Worm (Caenorhabditis elegans) whole organism, L1 larva: ENCODE measurements around the gene T10B5.7.

ENCODE experiments used
- ces-1 ChIP-seq: fragments of 150-350 bp; optimal IDR thresholded peaks from 2 replicates; lab custom pipeline; 2014; ENCODE audit warnings: missing biosample characterization, missing genetic modification reagents, missing genetic modification characterization
- elt-3 ChIP-seq, 6 experiments: fragments of 150-350 bp in 1 of 6; sonication (generic microtip); optimal IDR thresholded peaks; 2 replicates each; lab custom pipeline; 2017 to 2018; ENCODE audit warnings: missing biosample characterization in 6 of 6, missing genetic modification characterization in 6 of 6, inconsistent platforms in 1 of 6
- mef-2 ChIP-seq: fragments of 150-350 bp; optimal IDR thresholded peaks from 2 replicates; lab custom pipeline; 2014; ENCODE audit warnings: missing biosample characterization, missing genetic modification characterization
- nhr-237 ChIP-seq: fragments of 150-350 bp; optimal IDR thresholded peaks from 2 replicates; lab custom pipeline; 2014; ENCODE audit warnings: missing biosample characterization, missing genetic modification characterization
- tbx-2 ChIP-seq: sonication (generic microtip); optimal IDR thresholded peaks from 2 replicates; lab custom pipeline; 2016; ENCODE audit warnings: missing genetic modification characterization, missing compliant biosample characterization

- TF ChIP-seq elt-3 (tag; optimal IDR thresholded peaks at IDR 0.05; lab: Kevin White, UChicago) (no peak), tbx-2 (tag; lab: Kevin White, UChicago) (no peak), nhr-237 (no peak), ces-1 (GFP tag; lab: Kevin White, UChicago) (no peak), mef-2 (tag; lab: Kevin White, UChicago) (no peak)
Measured at ce11 chrV:1848590-1848989, 2.6 kb downstream of the T10B5.7 start.
